Worm (Caenorhabditis elegans) whole organism, L3 larva: ENCODE measurements around the gene B0250.5.
A peak's percentile ranks its signal among the peaks of the same experiment; 100 is the strongest.

Experiments used
- nfya-1 ChIP-seq: sonication (generic microtip); optimal IDR thresholded peaks from 2 replicates; lab custom pipeline; 2017; ENCODE audit warnings: missing genetic modification characterization, mild to moderate bottlenecking, missing compliant biosample characterization, antibody characterized with exemption, moderate library complexity; ENCODE audit not compliant: insufficient read depth
- nhr-12 ChIP-seq: fragments of 150-350 bp; optimal IDR thresholded peaks from 2 replicates; lab custom pipeline; 2014; ENCODE audit warnings: missing biosample characterization, missing genetic modification characterization
- nhr-25 ChIP-seq: sonication (generic microtip); optimal IDR thresholded peaks from 2 replicates; lab custom pipeline; 2017; ENCODE audit warnings: missing biosample characterization, missing genetic modification characterization
- nhr-77 ChIP-seq: fragments of 150-350 bp; optimal IDR thresholded peaks from 2 replicates; lab custom pipeline; 2014; ENCODE audit warnings: missing biosample characterization, missing genetic modification characterization
- skn-1 ChIP-seq: fragments of 150-350 bp; optimal IDR thresholded peaks from 2 replicates; lab custom pipeline; 2014; ENCODE audit warnings: missing biosample characterization, missing genetic modification characterization
- snpc-4 ChIP-seq: fragments of 150-350 bp; optimal IDR thresholded peaks from 2 replicates; lab custom pipeline; 2014; ENCODE audit warnings: missing biosample characterization, missing genetic modification characterization
- unc-62 ChIP-seq: fragments of 150-350 bp; sonication (generic microtip); optimal IDR thresholded peaks from 4 replicates; lab custom pipeline; 2014; ENCODE audit warnings: missing biosample characterization, missing genetic modification reagents, missing genetic modification characterization

DNA sequence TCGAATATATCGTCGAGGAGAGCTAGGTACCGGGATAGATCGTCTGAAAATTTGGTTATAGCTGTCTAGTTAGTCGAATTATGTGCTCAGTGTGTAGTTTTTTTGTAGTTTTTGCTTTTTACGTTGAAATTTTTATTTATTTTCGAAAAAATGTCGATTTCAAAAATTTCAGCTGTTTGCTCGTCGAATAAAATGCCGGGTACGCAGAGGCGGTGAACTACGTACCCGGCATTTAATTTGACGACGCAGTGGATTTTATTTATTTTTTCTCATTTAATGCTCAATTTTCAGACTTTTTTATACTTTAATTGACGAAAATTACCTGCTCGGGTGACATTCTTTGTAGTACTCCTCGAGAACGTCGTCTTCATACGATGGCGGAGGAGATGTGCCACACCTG, 16.7 kb upstream of the B0250.5 start:
- no peak for TF ChIP-seq snpc-4
- no peak for TF ChIP-seq skn-1 (tag; lab: Kevin White, UChicago)
- no peak for TF ChIP-seq nhr-77 (tag; lab: Kevin White, UChicago)
- TF ChIP-seq nhr-25 (tag; lab: Kevin White, UChicago) = no peak
- TF ChIP-seq nhr-12 (tag; lab: Kevin White, UChicago) = no peak
- no peak for TF ChIP-seq unc-62 (GFP tag; lab: Kevin White, UChicago)
- peak; percentile 46 for TF ChIP-seq nfya-1 (tag; lab: Kevin White, UChicago)
